Worm (Caenorhabditis elegans) whole organism, L3 larva: ENCODE results near the gene W10G11.19.

Experiments
- ceh-82 ChIP-seq: fragments of 150-350 bp; optimal IDR thresholded peaks from 2 replicates; lab custom pipeline; 2014; ENCODE audit warnings: missing biosample characterization, missing genetic modification characterization
- elt-3 ChIP-seq, 3 experiments: fragments of 150-350 bp in 1 of 3; sonication (generic microtip) in 2 of 3; optimal IDR thresholded peaks; 2 replicates in 2 of 3; 4 replicates in 1 of 3; lab custom pipeline; 2014 to 2017; ENCODE audit warnings: missing biosample characterization in 3 of 3, missing genetic modification characterization in 3 of 3
- jun-1 ChIP-seq: fragments of 150-350 bp; optimal IDR thresholded peaks from 2 replicates; lab custom pipeline; 2014; ENCODE audit warnings: missing biosample characterization, missing genetic modification reagents, missing genetic modification characterization
- lin-15B ChIP-seq: fragments of 150-350 bp; optimal IDR thresholded peaks from 2 replicates; lab custom pipeline; 2014; ENCODE audit warnings: missing biosample characterization, missing genetic modification characterization
- mdl-1 ChIP-seq: fragments of 150-350 bp; optimal IDR thresholded peaks from 2 replicates; lab custom pipeline; 2014; ENCODE audit warnings: missing biosample characterization, missing genetic modification characterization
- nhr-25 ChIP-seq: sonication (generic microtip); optimal IDR thresholded peaks from 2 replicates; lab custom pipeline; 2017; ENCODE audit warnings: missing biosample characterization, missing genetic modification characterization
- skn-1 ChIP-seq: fragments of 150-350 bp; optimal IDR thresholded peaks from 2 replicates; lab custom pipeline; 2014; ENCODE audit warnings: missing biosample characterization, missing genetic modification characterization
- unc-39 ChIP-seq: sonication (generic microtip); optimal IDR thresholded peaks from 4 replicates; lab custom pipeline; 2017; ENCODE audit warnings: missing biosample characterization, missing genetic modification characterization
- unc-62 ChIP-seq: fragments of 150-350 bp; sonication (generic microtip); optimal IDR thresholded peaks from 4 replicates; lab custom pipeline; 2014; ENCODE audit warnings: missing biosample characterization, missing genetic modification reagents, missing genetic modification characterization
- zag-1 ChIP-seq: fragments of 150-350 bp; optimal IDR thresholded peaks from 2 replicates; lab custom pipeline; 2014; ENCODE audit warnings: missing biosample characterization, missing genetic modification characterization
- ztf-4 ChIP-seq: fragments of 150-350 bp; optimal IDR thresholded peaks from 2 replicates; lab custom pipeline; 2014; ENCODE audit warnings: missing biosample characterization, missing genetic modification characterization

ce11 chrII:3504717-3505116 is 45.7 kb upstream of the W10G11.19 start, which contains the start of gene cyh-1:
- TF ChIP-seq elt-3 (tag; optimal IDR thresholded peaks at IDR 0.05; lab: Kevin White, UChicago) (no peak), zag-1 (no peak), jun-1 (tag; lab: Kevin White, UChicago) (no peak), unc-62 (GFP tag; lab: Kevin White, UChicago) (no peak), nhr-25 (tag; lab: Kevin White, UChicago) (no peak), ceh-82 (tag; lab: Kevin White, UChicago) (no peak), skn-1 (tag; lab: Kevin White, UChicago) (no peak), ztf-4 (tag; lab: Kevin White, UChicago) (no peak), lin-15B (tag; lab: Kevin White, UChicago) (no peak), mdl-1 (tag; lab: Kevin White, UChicago) (no peak), unc-39 (tag; lab: Kevin White, UChicago) (no peak)
